Fruit fly (Drosophila melanogaster): ENCODE results near the gene eas.

eas gene

dm6 chrX:16288999-16289398 lies 10.9 kb downstream of the eas start:
- no peak for TF ChIP-seq HLH106 (tag; optimal IDR thresholded peaks at IDR 0.05)
- no peak for TF ChIP-seq Hnf4 (GFP tag; optimal IDR thresholded peaks at IDR 0.05)

- no peak for TF ChIP-seq HLH106 (tag; optimal IDR thresholded peaks at IDR 0.05)
- TF ChIP-seq Rel (GFP tag; optimal IDR thresholded peaks at IDR 0.05), result no peak
- peak; percentile 56 for TF ChIP-seq Rel (tag; optimal IDR thresholded peaks at IDR 0.05)
These were observed 14.5 kb downstream of the eas start for dm6 chrX:16292646-16293045.

- TF ChIP-seq Sp1 (GFP tag; optimal IDR thresholded peaks at IDR 0.05) (peak; percentile 41), psq (GFP tag; optimal IDR thresholded peaks at IDR 0.05) (peak; percentile 33), fru (GFP tag; optimal IDR thresholded peaks at IDR 0.05) (no peak), Dif (GFP tag; optimal IDR thresholded peaks at IDR 0.05; ENCODE audit: partially characterized antibody) (no peak), br (GFP tag; optimal IDR thresholded peaks at IDR 0.05) (peak; percentile 41), OdsH (GFP tag; optimal IDR thresholded peaks at IDR 0.05) (peak; percentile 4), pan (optimal IDR thresholded peaks at IDR 0.05) (no peak), lola (GFP tag; optimal IDR thresholded peaks at IDR 0.05) (peak; percentile 44), sv (GFP tag; optimal IDR thresholded peaks at IDR 0.05) (no peak), Jra (GFP tag; optimal IDR thresholded peaks at IDR 0.05) (peak; percentile 79), CG32264 (GFP tag; optimal IDR thresholded peaks at IDR 0.05) (peak; percentile 0), CrebA (GFP tag; optimal IDR thresholded peaks at IDR 0.05; ENCODE audit: borderline replicate concordance) (no peak), CG9705 (GFP tag; optimal IDR thresholded peaks at IDR 0.05) (peak; percentile 36), sage (GFP tag; optimal IDR thresholded peaks at IDR 0.05) (no peak), rgr (GFP tag; optimal IDR thresholded peaks at IDR 0.05) (peak; percentile 57), tai (GFP tag; optimal IDR thresholded peaks at IDR 0.05) (no peak), Mio (GFP tag; optimal IDR thresholded peaks at IDR 0.05) (no peak), N (GFP tag; optimal IDR thresholded peaks at IDR 0.05) (no peak), foxo (GFP tag; optimal IDR thresholded peaks at IDR 0.05) (peak in 1 of 2 experiments; percentile 76), usp (GFP tag; optimal IDR thresholded peaks at IDR 0.05) (no peak), Hr78 (GFP tag; optimal IDR thresholded peaks at IDR 0.05) (no peak), GATAd (GFP tag; optimal IDR thresholded peaks at IDR 0.05) (peak; percentile 36), jim (GFP tag; optimal IDR thresholded peaks at IDR 0.05) (peak; percentile 17), Abd-B (GFP tag; optimal IDR thresholded peaks at IDR 0.05) (no peak), HLH106 (tag; optimal IDR thresholded peaks at IDR 0.05) (peak; percentile 45), h (GFP tag; optimal IDR thresholded peaks at IDR 0.05) (peak; percentile 66), Rel (GFP tag; optimal IDR thresholded peaks at IDR 0.05) (no peak), Rel (tag; optimal IDR thresholded peaks at IDR 0.05) (peak; percentile 42), ey (GFP tag; optimal IDR thresholded peaks at IDR 0.05) (peak; percentile 29), dmrt93B (GFP tag; optimal IDR thresholded peaks at IDR 0.05) (no peak), Hnf4 (GFP tag; optimal IDR thresholded peaks at IDR 0.05) (peak; percentile 79), brk (GFP tag; optimal IDR thresholded peaks at IDR 0.05) (no peak), dsf (GFP tag; optimal IDR thresholded peaks at IDR 0.05; ENCODE audit: borderline replicate concordance) (peak; percentile 27), woc (GFP tag; optimal IDR thresholded peaks at IDR 0.05) (no peak), Hr83 (GFP tag; optimal IDR thresholded peaks at IDR 0.05; ENCODE audit: poor library complexity, severe bottlenecking) (peak; percentile 93), dl (GFP tag; optimal IDR thresholded peaks at IDR 0.05; ENCODE audit: insufficient read depth in 1 of 2, partially characterized antibody in 2 of 2) (no peak), Vsx2 (GFP tag; optimal IDR thresholded peaks at IDR 0.05; ENCODE audit: partially characterized antibody) (no peak), Myc (optimal IDR thresholded peaks at IDR 0.05) (peak; percentile 25), Dfd (GFP tag; optimal IDR thresholded peaks at IDR 0.05) (no peak)
These were observed 18.5 kb downstream of the eas start, which contains the start of gene CG3632 for dm6 chrX:16296423-16297292. Gene CG3632, plus strand, starts transcription at chrX:16296671.
